Worm (Caenorhabditis elegans) whole organism, L4 larva: ENCODE measurements around the gene sas-4.

Experiments
- F37D6.2 ChIP-seq: sonication (generic microtip); optimal IDR thresholded peaks from 2 replicates; lab custom pipeline; 2016; ENCODE audit warnings: mild to moderate bottlenecking, missing genetic modification characterization, missing compliant biosample characterization
- F44E2.7 ChIP-seq: fragments of 200-800 bp; sonication (Bioruptor generic); IDR thresholded peaks from 2 replicates; pipeline ENCODE4 v2.1.2; 2022; ENCODE audit warnings: missing genetic modification characterization, missing compliant biosample characterization
- F49E8.2 ChIP-seq: sonication (generic microtip); optimal IDR thresholded peaks from 2 replicates; lab custom pipeline; 2016; ENCODE audit warnings: missing compliant biosample characterization, mild to moderate bottlenecking, missing genetic modification characterization, borderline replicate concordance
- Y48G9A.11 ChIP-seq: fragments of 200-800 bp; sonication (Bioruptor generic); IDR thresholded peaks from 2 replicates; pipeline ENCODE4 v1.3.6; 2022; ENCODE audit warnings: missing genetic modification reagents, missing genetic modification characterization, missing compliant biosample characterization
- Y75B8A.6 ChIP-seq: fragments of 200-800 bp; sonication (Bioruptor generic); IDR thresholded peaks from 2 replicates; pipeline ENCODE4 v1.3.6; 2022; ENCODE audit warnings: missing genetic modification reagents, missing genetic modification characterization, missing compliant biosample characterization
- ZK337.2 ChIP-seq: fragments of 200-800 bp; sonication (Bioruptor generic); IDR thresholded peaks from 2 replicates; pipeline ENCODE4 v1.3.6; 2022; ENCODE audit warnings: missing genetic modification reagents, missing genetic modification characterization, missing compliant biosample characterization
- aha-1 ChIP-seq: fragments of 150-350 bp; peaks from one replicate; lab custom pipeline; 2014; ENCODE audit warnings: missing biosample characterization, missing genetic modification characterization
- aly-2 ChIP-seq: sonication (generic microtip); optimal IDR thresholded peaks from 2 replicates; lab custom pipeline; 2018; ENCODE audit warnings: missing biosample characterization, missing genetic modification characterization
- ama-1 ChIP-seq: fragments of 150-350 bp; optimal IDR thresholded peaks from 2 replicates; lab custom pipeline; 2014; ENCODE audit warnings: inconsistent platforms, mixed read lengths
- attf-4 ChIP-seq: sonication (generic microtip); optimal IDR thresholded peaks from 3 replicates; lab custom pipeline; 2017; ENCODE audit warnings: missing biosample characterization, missing genetic modification characterization
- ceh-44 ChIP-seq: fragments of 200-800 bp; sonication (Bioruptor generic); IDR thresholded peaks from 2 replicates; pipeline ENCODE4 v1.3.6; 2022; ENCODE audit warnings: missing genetic modification reagents, missing genetic modification characterization, missing compliant biosample characterization
- ceh-62 ChIP-seq: sonication (generic microtip); optimal IDR thresholded peaks from 2 replicates; lab custom pipeline; 2017; ENCODE audit warnings: missing biosample characterization, missing genetic modification characterization
- ceh-82 ChIP-seq: sonication (generic microtip); optimal IDR thresholded peaks from 2 replicates; lab custom pipeline; 2017; ENCODE audit warnings: missing biosample characterization, missing genetic modification characterization
- ces-1 ChIP-seq: fragments of 150-350 bp; sonication (generic microtip); optimal IDR thresholded peaks from 4 replicates; lab custom pipeline; 2014; ENCODE audit warnings: missing biosample characterization, missing genetic modification reagents, missing genetic modification characterization
- cey-2 ChIP-seq: sonication (generic microtip); optimal IDR thresholded peaks from 3 replicates; lab custom pipeline; 2017; ENCODE audit warnings: missing genetic modification characterization, mild to moderate bottlenecking, missing compliant biosample characterization, antibody characterized with exemption, borderline replicate concordance; ENCODE audit not compliant: insufficient read depth
- daf-12 ChIP-seq: fragments of 150-350 bp; optimal IDR thresholded peaks from 2 replicates; lab custom pipeline; 2014; ENCODE audit warnings: missing biosample characterization, missing genetic modification reagents, missing genetic modification characterization
- daf-19 ChIP-seq: fragments of 200-800 bp; sonication (Bioruptor generic); conservative IDR thresholded peaks from 2 replicates; pipeline ENCODE4 v1.3.6; 2022; ENCODE audit warnings: missing genetic modification characterization, missing compliant biosample characterization
- dpl-1 ChIP-seq: fragments of 150-350 bp; optimal IDR thresholded peaks from 2 replicates; lab custom pipeline; 2014; ENCODE audit warnings: missing biosample characterization, missing genetic modification reagents, missing genetic modification characterization
- duxl-1 ChIP-seq: sonication (generic microtip); optimal IDR thresholded peaks from 2 replicates; lab custom pipeline; 2016; ENCODE audit warnings: mild to moderate bottlenecking, missing genetic modification characterization, moderate library complexity, missing compliant biosample characterization; ENCODE audit not compliant: poor library complexity
- dve-1 ChIP-seq: sonication (generic microtip); optimal IDR thresholded peaks from 2 replicates; lab custom pipeline; 2017; ENCODE audit warnings: antibody characterized with exemption, mild to moderate bottlenecking, missing genetic modification characterization, missing compliant biosample characterization; ENCODE audit not compliant: insufficient read depth
- hlh-11 ChIP-seq: fragments of 200-800 bp; sonication (Bioruptor generic); optimal IDR thresholded peaks from 2 replicates; lab custom pipeline; 2018; ENCODE audit warnings: mild to moderate bottlenecking, missing genetic modification characterization, missing compliant biosample characterization
- hlh-30 ChIP-seq: sonication (generic microtip); optimal IDR thresholded peaks from 2 replicates; lab custom pipeline; 2017; ENCODE audit warnings: antibody characterized with exemption, mild to moderate bottlenecking, missing genetic modification characterization, missing compliant biosample characterization; ENCODE audit not compliant: insufficient read depth
- lim-7 ChIP-seq: fragments of 200-800 bp; sonication (Bioruptor generic); IDR thresholded peaks from 2 replicates; pipeline ENCODE4 v1.3.6; 2022; ENCODE audit warnings: missing genetic modification characterization, missing compliant biosample characterization
- lin-29 ChIP-seq: fragments of 200-800 bp; sonication (Bioruptor generic); IDR thresholded peaks from 2 replicates; pipeline ENCODE4 v1.3.6; 2022; ENCODE audit warnings: missing genetic modification reagents, missing genetic modification characterization, missing compliant biosample characterization
- lin-38 ChIP-seq: fragments of 200-800 bp; sonication (Bioruptor generic); IDR thresholded peaks from 2 replicates; pipeline ENCODE4 v1.3.6; 2022; ENCODE audit warnings: missing genetic modification reagents, missing genetic modification characterization, missing compliant biosample characterization
- lin-39 ChIP-seq: fragments of 150-350 bp; optimal IDR thresholded peaks from 2 replicates; lab custom pipeline; 2014; ENCODE audit warnings: missing biosample characterization, missing genetic modification reagents, missing genetic modification characterization
- lsy-2 ChIP-seq, 2 experiments: fragments of 150-350 bp in 1 of 2; sonication (generic microtip) in 1 of 2; optimal IDR thresholded peaks; 2 replicates each; lab custom pipeline; 2014 to 2017; ENCODE audit warnings: missing biosample characterization in 2 of 2, missing genetic modification characterization in 2 of 2
- mxl-3 ChIP-seq: fragments of 200-800 bp; sonication (Bioruptor generic); optimal IDR thresholded peaks from 2 replicates; lab custom pipeline; 2018; ENCODE audit warnings: mild to moderate bottlenecking, missing genetic modification characterization, missing compliant biosample characterization
- nhr-10 ChIP-seq: fragments of 150-350 bp; optimal IDR thresholded peaks from 2 replicates; lab custom pipeline; 2014; ENCODE audit warnings: missing biosample characterization, missing genetic modification characterization
- nhr-102 ChIP-seq: sonication (generic microtip); optimal IDR thresholded peaks from 2 replicates; lab custom pipeline; 2016; ENCODE audit warnings: mild to moderate bottlenecking, missing genetic modification characterization, moderate library complexity, missing compliant biosample characterization
- nhr-11 ChIP-seq: fragments of 150-350 bp; optimal IDR thresholded peaks from 2 replicates; lab custom pipeline; 2014; ENCODE audit warnings: missing biosample characterization, missing genetic modification characterization
- nhr-111 ChIP-seq: fragments of 200-800 bp; sonication (Bioruptor generic); optimal IDR thresholded peaks from 2 replicates; lab custom pipeline; 2018; ENCODE audit warnings: mild to moderate bottlenecking, missing genetic modification characterization, missing compliant biosample characterization
- nhr-25 ChIP-seq: sonication (generic microtip); optimal IDR thresholded peaks from 2 replicates; lab custom pipeline; 2017; ENCODE audit warnings: missing genetic modification characterization, mild to moderate bottlenecking, missing compliant biosample characterization, antibody characterized with exemption, moderate library complexity, borderline replicate concordance; ENCODE audit not compliant: insufficient read depth
- nhr-41 ChIP-seq: fragments of 200-800 bp; sonication (Bioruptor generic); IDR thresholded peaks from 2 replicates; pipeline ENCODE4 v1.3.6; 2022; ENCODE audit warnings: missing genetic modification reagents, missing genetic modification characterization, missing compliant biosample characterization
- nhr-42 ChIP-seq: fragments of 200-800 bp; sonication (Bioruptor generic); IDR thresholded peaks from 2 replicates; pipeline ENCODE4 v1.3.6; 2022; ENCODE audit warnings: missing genetic modification characterization, missing compliant biosample characterization
- nhr-6 ChIP-seq: fragments of 150-350 bp; optimal IDR thresholded peaks from 2 replicates; lab custom pipeline; 2014; ENCODE audit warnings: missing biosample characterization, missing genetic modification characterization
- php-3 ChIP-seq: fragments of 200-800 bp; sonication (Bioruptor generic); IDR thresholded peaks from 2 replicates; pipeline ENCODE4 v1.3.6; 2022; ENCODE audit warnings: missing genetic modification reagents, missing genetic modification characterization, missing compliant biosample characterization
- rbr-2 ChIP-seq: sonication (generic microtip); optimal IDR thresholded peaks from 2 replicates; lab custom pipeline; 2016; ENCODE audit warnings: missing genotype, missing genetic modification characterization, missing compliant biosample characterization
- snpc-1.2 ChIP-seq: fragments of 200-800 bp; sonication (Bioruptor generic); IDR thresholded peaks from 2 replicates; pipeline ENCODE4 v1.3.6; 2022; ENCODE audit warnings: missing genetic modification reagents, missing genetic modification characterization, missing compliant biosample characterization
- spr-1 ChIP-seq: sonication (generic microtip); optimal IDR thresholded peaks from 2 replicates; lab custom pipeline; 2016; ENCODE audit warnings: mild to moderate bottlenecking, missing genetic modification characterization, missing compliant biosample characterization
- tag-97 ChIP-seq: fragments of 200-800 bp; sonication (Bioruptor generic); IDR thresholded peaks from 2 replicates; pipeline ENCODE4 v1.3.6; 2022; ENCODE audit warnings: missing genetic modification characterization, missing compliant biosample characterization
- tra-1 ChIP-seq: fragments of 200-800 bp; sonication (Bioruptor generic); IDR thresholded peaks from 2 replicates; pipeline ENCODE4 v1.3.6; 2022; ENCODE audit warnings: missing genetic modification reagents, missing genetic modification characterization, missing compliant biosample characterization
- unc-62 ChIP-seq, 3 experiments: fragments of 150-350 bp in 1 of 3; sonication (generic microtip); optimal IDR thresholded peaks in 2 of 3; peaks in 1 of 3; 1 replicate in 1 of 3; 2 replicates in 2 of 3; lab custom pipeline; 2014 to 2017; ENCODE audit warnings: missing biosample characterization in 3 of 3, missing genetic modification characterization in 3 of 3, missing genetic modification reagents in 3 of 3, missing genotype in 1 of 3
- vab-7 ChIP-seq: fragments of 200-800 bp; sonication (Bioruptor generic); IDR thresholded peaks from 2 replicates; pipeline ENCODE4 v1.3.6; 2022; ENCODE audit warnings: missing genetic modification reagents, missing genetic modification characterization, missing compliant biosample characterization
- zfp-2 ChIP-seq: sonication (generic microtip); optimal IDR thresholded peaks from 2 replicates; lab custom pipeline; 2016; ENCODE audit warnings: mild to moderate bottlenecking, missing genetic modification characterization, missing compliant biosample characterization
- zip-11 ChIP-seq: fragments of 200-800 bp; sonication (Bioruptor generic); IDR thresholded peaks from 2 replicates; pipeline ENCODE4 v1.3.6; 2022; ENCODE audit warnings: missing genetic modification characterization, missing compliant biosample characterization
- zip-2 ChIP-seq: fragments of 150-350 bp; optimal IDR thresholded peaks from 2 replicates; lab custom pipeline; 2014; ENCODE audit warnings: missing biosample characterization, missing genetic modification characterization

The sas-4 gene

ce11 chrIII:8358213-8358672 is 39.9 kb upstream of the sas-4 start, which contains the start of the genes R05D3.8 and rfp-1 (continued):
- TF ChIP-seq daf-12 (tag; lab: Kevin White, UChicago) (no peak), lim-7 (GFP tag; lab: Robert Waterston, UW) (no peak), ZK337.2 (GFP tag; lab: Robert Waterston, UW) (no peak), Y48G9A.11 (GFP tag; lab: Robert Waterston, UW) (no peak; the same call in 1 of the 2 replicates), lin-38 (peak; percentile 65), nhr-42 (GFP tag; lab: Robert Waterston, UW) (no peak), hlh-11 (tag; lab: Kevin White, UChicago) (peak; percentile 60), lin-39 (tag; lab: Kevin White, UChicago) (no peak), lsy-2 (tag; optimal IDR thresholded peaks at IDR 0.05; lab: Kevin White, UChicago) (peak; percentile 97 to 99), ama-1 (lab: Kevin White, UChicago) (no peak), F37D6.2 (peak; percentile 39), dve-1 (tag; lab: Kevin White, UChicago) (peak; percentile 90), ceh-44 (GFP tag; lab: Robert Waterston, UW) (no peak), aha-1 (tag; lab: Kevin White, UChicago) (peak; percentile 44)

ce11 chrIII:8356407-8356881 is 38.1 kb upstream of the sas-4 start:
- TF ChIP-seq lsy-2 (tag; optimal IDR thresholded peaks at IDR 0.05; lab: Kevin White, UChicago) (peak; percentile 77 to 91), spr-1 (tag; lab: Kevin White, UChicago) (no peak), nhr-102 (tag; lab: Kevin White, UChicago) (peak; percentile 40), lim-7 (GFP tag; lab: Robert Waterston, UW) (peak; percentile 49; the same call in 1 of the 2 replicates), vab-7 (GFP tag; lab: Robert Waterston, UW) (no peak), rbr-2 (peak; percentile 81), duxl-1 (tag; lab: Kevin White, UChicago) (peak; percentile 37), nhr-10 (tag; lab: Kevin White, UChicago) (no peak), ces-1 (GFP tag; lab: Kevin White, UChicago) (peak; percentile 64), F44E2.7 (GFP tag; lab: Robert Waterston, UW) (no peak), php-3 (GFP tag; lab: Robert Waterston, UW) (no peak), lin-29 (GFP tag; lab: Robert Waterston, UW) (no peak), F37D6.2 (peak; percentile 50), snpc-1.2 (GFP tag; lab: Robert Waterston, UW) (no peak), hlh-11 (tag; lab: Kevin White, UChicago) (peak; percentile 83), zip-11 (no peak), lin-39 (tag; lab: Kevin White, UChicago) (no peak), F49E8.2 (no peak), zip-2 (tag; lab: Kevin White, UChicago) (no peak), aly-2 (tag; lab: Kevin White, UChicago) (no peak), hlh-30 (tag; lab: Kevin White, UChicago) (peak; percentile 68), aha-1 (tag; lab: Kevin White, UChicago) (peak; percentile 86), ceh-44 (GFP tag; lab: Robert Waterston, UW) (no peak), Y75B8A.6 (GFP tag; lab: Robert Waterston, UW) (no peak), cey-2 (no peak), tra-1 (GFP tag; lab: Robert Waterston, UW) (0 out of 2 replicates have a peak, but pooled peaks have one; percentile 17), mxl-3 (GFP tag; lab: Kevin White, UChicago) (peak; percentile 71), unc-62 (GFP tag; optimal IDR thresholded peaks at IDR 0.05 in 1 of 2; lab: Kevin White, UChicago) (no peak), unc-62 (tag; optimal IDR thresholded peaks at IDR 0.05; lab: Kevin White, UChicago) (no peak), Y48G9A.11 (GFP tag; lab: Robert Waterston, UW) (no peak), nhr-111 (no peak), tag-97 (GFP tag; lab: Robert Waterston, UW) (no peak), nhr-11 (peak; percentile 86), ceh-82 (no peak), daf-19 (no peak), nhr-25 (peak; percentile 59), ceh-62 (tag; lab: Kevin White, UChicago) (no peak), attf-4 (no peak), zfp-2 (tag; lab: Kevin White, UChicago) (no peak), dpl-1 (GFP tag; lab: Kevin White, UChicago) (peak; percentile 73), nhr-41 (GFP tag; lab: Robert Waterston, UW) (no peak), nhr-6 (tag; lab: Kevin White, UChicago) (peak; percentile 64)
